Worm (Caenorhabditis elegans) whole organism, L4/young adult: ENCODE results near the gene W06D11.5.
"Not testable (repeated sequence)": the region's sequence is repeated elsewhere in the genome, so short reads cannot be mapped to it uniquely, and the experiment has no call there.

Source experiments
- W03F9.2 ChIP-seq: fragments of 150-350 bp; optimal IDR thresholded peaks from 2 replicates; lab custom pipeline; 2014; ENCODE audit warnings: missing biosample characterization, missing genetic modification characterization
- dao-5 ChIP-seq: sonication (generic microtip); optimal IDR thresholded peaks from 2 replicates; lab custom pipeline; 2016; ENCODE audit warnings: missing genotype, missing genetic modification characterization, moderate library complexity, missing compliant biosample characterization
- him-1 ChIP-seq: sonication (generic microtip); optimal IDR thresholded peaks from 2 replicates; lab custom pipeline; 2016; ENCODE audit warnings: missing genotype, missing genetic modification reagents, missing genetic modification characterization, missing compliant biosample characterization

Gene W06D11.5

ce11 chrX:12296392-12296791, 3.5 kb upstream of the W06D11.5 start, which contains the start of gene W06D11.2:
W06D11.2 (minus strand) TSS chrX:12296730.
- TF ChIP-seq him-1 (tag; lab: Kevin White, UChicago) (no peak), W03F9.2 (tag; lab: Kevin White, UChicago) (no peak), dao-5 (no peak)

ce11 chrX:12298324-12298723, 1.6 kb upstream of the W06D11.5 start, which contains the start of gene W06D11.3:
W06D11.3 (plus strand) TSS chrX:12298683.
- TF ChIP-seq dao-5: no peak
- no peak for TF ChIP-seq him-1 (tag; lab: Kevin White, UChicago)
- no peak for TF ChIP-seq W03F9.2 (tag; lab: Kevin White, UChicago)

- TF ChIP-seq W03F9.2 (tag; lab: Kevin White, UChicago); him-1 (tag; lab: Kevin White, UChicago); dao-5: not testable (repeated sequence)
Observed at ce11 chrX:12302755-12303154, 2.8 kb downstream of the W06D11.5 start, which contains the start of gene dot-1.3. dot-1.3 (minus strand) TSS chrX:12302855.

ce11 chrX:12304231-12304630, 4.3 kb downstream of the W06D11.5 start:
- no peak for TF ChIP-seq dao-5
- no peak for TF ChIP-seq W03F9.2 (tag; lab: Kevin White, UChicago)
- no peak for TF ChIP-seq him-1 (tag; lab: Kevin White, UChicago)

ce11 chrX:12306565-12306964, 6.6 kb downstream of the W06D11.5 start, which contains the start of gene phf-32:
phf-32 (plus strand) TSS chrX:12306865.
- TF ChIP-seq dao-5 (no peak), him-1 (tag; lab: Kevin White, UChicago) (no peak), W03F9.2 (tag; lab: Kevin White, UChicago) (no peak)

- TF ChIP-seq him-1 (tag; lab: Kevin White, UChicago); W03F9.2 (tag; lab: Kevin White, UChicago); dao-5: not testable (repeated sequence)
Observed at ce11 chrX:12308045-12308499, 8.1 kb downstream of the W06D11.5 start, which contains the start of gene F17A2.16. F17A2.16 (plus strand) TSS chrX:12308449.

- no peak for TF ChIP-seq W03F9.2 (tag; lab: Kevin White, UChicago)
- no peak for TF ChIP-seq dao-5
- TF ChIP-seq him-1 (tag; lab: Kevin White, UChicago): no peak
Observed at ce11 chrX:12313779-12314178, 13.8 kb downstream of the W06D11.5 start.

- TF ChIP-seq him-1 (tag; lab: Kevin White, UChicago): no peak
- TF ChIP-seq dao-5: no peak
Observed at ce11 chrX:12314395-12314794, 14.5 kb downstream of the W06D11.5 start.

- TF ChIP-seq him-1 (tag; lab: Kevin White, UChicago): no peak
- TF ChIP-seq dao-5: no peak
- TF ChIP-seq W03F9.2 (tag; lab: Kevin White, UChicago): no peak
Observed at ce11 chrX:12315268-12315667, 15.3 kb downstream of the W06D11.5 start, which contains the start of gene xtr-2. xtr-2 (plus strand) TSS chrX:12315568.

- TF ChIP-seq W03F9.2 (tag; lab: Kevin White, UChicago) (no peak), dao-5 (no peak), him-1 (tag; lab: Kevin White, UChicago) (no peak)
Observed at ce11 chrX:12317560-12317959, 17.6 kb downstream of the W06D11.5 start.

ce11 chrX:12320737-12321136, 20.8 kb downstream of the W06D11.5 start, which contains the start of gene ceh-40:
ceh-40 (minus strand) TSS chrX:12320777.
- TF ChIP-seq dao-5 (no peak), W03F9.2 (tag; lab: Kevin White, UChicago) (no peak)

ce11 chrX:12321357-12321756, 21.4 kb downstream of the W06D11.5 start, which contains the start of gene F17A2.13:
F17A2.13 (plus strand) TSS chrX:12321657.
- TF ChIP-seq W03F9.2 (tag; lab: Kevin White, UChicago) (no peak), him-1 (tag; lab: Kevin White, UChicago) (no peak), dao-5 (no peak)

- TF ChIP-seq W03F9.2 (tag; lab: Kevin White, UChicago) (no peak), dao-5 (no peak), him-1 (tag; lab: Kevin White, UChicago) (no peak)
Observed at ce11 chrX:12323439-12323838, 23.5 kb downstream of the W06D11.5 start, which contains the start of gene srd-40. srd-40 (plus strand) TSS chrX:12323739.

ce11 chrX:12326424-12326823, 26.5 kb downstream of the W06D11.5 start, which contains the start of gene srd-41:
srd-41 (plus strand) TSS chrX:12326724.
- TF ChIP-seq dao-5: no peak
- no peak for TF ChIP-seq W03F9.2 (tag; lab: Kevin White, UChicago)
- TF ChIP-seq him-1 (tag; lab: Kevin White, UChicago): no peak

ce11 chrX:12328676-12329075, 28.7 kb downstream of the W06D11.5 start, which contains the start of gene srd-45:
srd-45 (plus strand) TSS chrX:12328976.
- no peak for TF ChIP-seq W03F9.2 (tag; lab: Kevin White, UChicago)
- no peak for TF ChIP-seq dao-5
- TF ChIP-seq him-1 (tag; lab: Kevin White, UChicago): no peak
